Worm (Caenorhabditis elegans): ENCODE data around the gene F26G1.1.

- TF ChIP-seq fkh-10 (GFP tag; optimal IDR thresholded peaks at IDR 0.05) (no peak), pha-4 (tag; optimal IDR thresholded peaks at IDR 0.05) (no peak)
Measured at ce11 chrII:4837659-4838058, 46.2 kb downstream of the F26G1.1 start, which contains the start of gene C33F10.12.

Data from whole organism, L3 larva.